Fruit fly (Drosophila melanogaster): Measurements from ENCODE around the gene ex.

ex gene

DNA sequence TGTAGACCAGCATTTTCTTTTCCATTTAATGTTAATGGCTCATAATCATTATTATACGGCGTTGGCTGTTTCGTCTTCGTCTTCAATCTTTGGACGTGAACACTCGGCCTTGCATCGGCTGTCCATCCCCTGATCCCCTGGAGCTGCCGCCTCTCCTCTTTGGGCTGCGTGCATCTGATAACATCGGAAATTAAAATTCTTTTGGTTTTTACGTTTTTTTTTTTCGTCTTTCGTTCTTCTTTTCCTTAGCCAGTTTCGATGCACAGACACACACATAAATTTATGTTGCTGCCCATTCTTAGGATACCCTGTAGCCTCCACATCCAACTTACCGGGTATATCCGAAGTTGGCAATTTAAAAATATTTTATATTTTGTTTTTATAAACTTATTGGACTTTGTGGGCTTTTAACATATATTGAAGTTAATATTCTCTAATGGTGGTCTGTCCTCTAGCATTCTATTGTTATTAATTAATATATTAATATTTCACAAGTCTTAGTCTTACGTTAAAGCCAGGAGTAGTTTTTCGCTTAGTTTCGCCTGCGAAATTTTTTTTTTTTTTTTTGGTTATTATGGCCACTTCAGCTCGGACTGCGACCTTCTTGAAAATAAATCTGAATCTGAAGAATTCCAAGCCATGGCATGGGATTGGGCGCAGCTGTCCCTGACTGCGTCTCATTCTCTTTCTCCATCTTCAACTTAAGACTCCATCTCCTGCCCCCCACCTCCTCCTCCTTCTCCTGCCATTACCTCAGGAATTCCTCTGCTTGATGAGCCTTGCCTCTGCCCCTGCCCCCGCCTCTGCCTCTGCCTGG is 9.8 kb downstream of the ex start (continued):
- TF ChIP-seq jigr1 (GFP tag; IDR thresholded peaks at IDR 0.05) (0 out of 3 replicates have a peak, but pooled peaks have one; percentile 11), bowl (GFP tag; IDR thresholded peaks at IDR 0.05) (no peak), Eip74EF (GFP tag; optimal IDR thresholded peaks at IDR 0.05) (no peak), Lhr (GFP tag; optimal IDR thresholded peaks at IDR 0.05) (peak; percentile 35), Hmr (GFP tag; optimal IDR thresholded peaks at IDR 0.05) (no peak), Oli (tag; optimal IDR thresholded peaks at IDR 0.05) (peak; percentile 62), bsh (GFP tag; optimal IDR thresholded peaks at IDR 0.05) (peak; percentile 71 to 85), tin (GFP tag; optimal IDR thresholded peaks at IDR 0.05) (peak; percentile 20), mam (GFP tag; optimal IDR thresholded peaks at IDR 0.05) (no peak), CG15011 (GFP tag; optimal IDR thresholded peaks at IDR 0.05) (no peak), CG14710 (tag; optimal IDR thresholded peaks at IDR 0.05) (peak; percentile 82), NFAT (GFP tag; IDR thresholded peaks at IDR 0.05) (no peak), Deaf1 (tag; optimal IDR thresholded peaks at IDR 0.05) (peak; percentile 5), CG13296 (GFP tag; optimal IDR thresholded peaks at IDR 0.05) (no peak), gcm (GFP tag; optimal IDR thresholded peaks at IDR 0.05) (peak; percentile 54), ERR (GFP tag; optimal IDR thresholded peaks at IDR 0.05) (no peak), br (optimal IDR thresholded peaks at IDR 0.05) (no peak), CG18011 (GFP tag; optimal IDR thresholded peaks at IDR 0.05) (no peak), CG31441 (GFP tag; IDR thresholded peaks at IDR 0.05) (peak; percentile 66), Poxn (GFP tag; IDR thresholded peaks at IDR 0.05) (no peak), en (GFP tag; optimal IDR thresholded peaks at IDR 0.05) (no peak), CG6689 (GFP tag; IDR thresholded peaks at IDR 0.05) (peak; percentile 58), Drgx (GFP tag; IDR thresholded peaks at IDR 0.05) (0 out of 2 replicates have a peak, but pooled peaks have one; percentile 14), CG9437 (GFP tag; optimal IDR thresholded peaks at IDR 0.05) (peak; percentile 27), Myb (GFP tag; optimal IDR thresholded peaks at IDR 0.05) (no peak), BtbVII (GFP tag; optimal IDR thresholded peaks at IDR 0.05) (no peak), Vsx1 (GFP tag; optimal IDR thresholded peaks at IDR 0.05) (no peak), gem (tag; optimal IDR thresholded peaks at IDR 0.05) (peak; percentile 81), al (GFP tag; IDR thresholded peaks at IDR 0.05) (no peak), so (GFP tag; IDR thresholded peaks at IDR 0.05) (no peak), gsb-n (tag; optimal IDR thresholded peaks at IDR 0.05) (peak; percentile 59), Max (GFP tag; optimal IDR thresholded peaks at IDR 0.05) (peak; percentile 4), CG16813 (GFP tag; IDR thresholded peaks at IDR 0.05; ENCODE audit: partially characterized antibody) (no peak), CG8924 (tag; optimal IDR thresholded peaks at IDR 0.05) (peak; percentile 67), lov (optimal IDR thresholded peaks at IDR 0.05) (no peak), lov (GFP tag; IDR thresholded peaks at IDR 0.05) (no peak), Dll (GFP tag; IDR thresholded peaks at IDR 0.05; ENCODE audit: partially characterized antibody) (no peak), kni (GFP tag; optimal IDR thresholded peaks at IDR 0.05) (no peak), p53 (GFP tag; optimal IDR thresholded peaks at IDR 0.05) (no peak), dmrt99B (tag; optimal IDR thresholded peaks at IDR 0.05) (no peak), CG11085 (GFP tag; IDR thresholded peaks at IDR 0.05) (no peak), knrl (GFP tag; IDR thresholded peaks at IDR 0.05; ENCODE audit: partially characterized antibody) (no peak), Ssrp (tag; optimal IDR thresholded peaks at IDR 0.05) (peak; percentile 76), Bgb (GFP tag; IDR thresholded peaks at IDR 0.05; ENCODE audit: partially characterized antibody) (no peak), CG10979 (tag; optimal IDR thresholded peaks at IDR 0.05) (peak; percentile 88), lbe (GFP tag; optimal IDR thresholded peaks at IDR 0.05) (peak; percentile 85), CG13775 (GFP tag; optimal IDR thresholded peaks at IDR 0.05) (peak; percentile 68), CG15601 (tag; optimal IDR thresholded peaks at IDR 0.05) (peak; percentile 65), trem (tag; optimal IDR thresholded peaks at IDR 0.05) (peak; percentile 70)
